Fruit fly (Drosophila melanogaster) whole organism, embryonic: Measurements from ENCODE around the gene CG16959.

Experiments used
- Atf-2 ChIP-seq: fragments of 200-800 bp; sonication (Bioruptor generic); optimal IDR thresholded peaks from 2 replicates; lab custom pipeline; 2016; ENCODE audit warnings: missing biosample characterization, missing genetic modification characterization
- B-H1 ChIP-seq: fragments of 200-800 bp; sonication (Bioruptor generic); IDR thresholded peaks from 3 replicates; pipeline ENCODE4 v1.3.6; 2022; ENCODE audit warnings: missing biosample characterization, missing genetic modification characterization
- Blimp-1 ChIP-seq: fragments of 200-800 bp; sonication (Bioruptor generic); optimal IDR thresholded peaks from 3 replicates; lab custom pipeline; 2018; ENCODE audit warnings: missing biosample characterization, missing genetic modification characterization, mild to moderate bottlenecking, moderate library complexity, missing genetic modification reagents
- C15 ChIP-seq: fragments of 200-800 bp; sonication (Bioruptor generic); IDR thresholded peaks from 3 replicates; pipeline ENCODE4 v1.3.6; 2022; ENCODE audit warnings: missing biosample characterization, missing genetic modification characterization
- CG11560 ChIP-seq: fragments of 200-800 bp; sonication (Bioruptor generic); IDR thresholded peaks from 3 replicates; pipeline ENCODE4 v1.3.6; 2022; ENCODE audit warnings: missing biosample characterization, missing genetic modification characterization
- CG11696 ChIP-seq: fragments of 200-800 bp; sonication (Bioruptor generic); IDR thresholded peaks from 2 replicates; pipeline ENCODE4 v1.3.6; 2022; ENCODE audit warnings: missing biosample characterization, missing genetic modification characterization
- CG12744 ChIP-seq: fragments of 200-800 bp; sonication (Bioruptor generic); optimal IDR thresholded peaks from 2 replicates; lab custom pipeline; 2016; ENCODE audit warnings: missing biosample characterization, missing genetic modification characterization
- CG13624 ChIP-seq: fragments of 200-800 bp; sonication (Bioruptor generic); optimal IDR thresholded peaks from 2 replicates; lab custom pipeline; 2016; ENCODE audit warnings: missing biosample characterization, missing genetic modification characterization
- CG14441 ChIP-seq: fragments of 200-800 bp; sonication (Bioruptor generic); IDR thresholded peaks from 2 replicates; pipeline ENCODE4 v1.3.6; 2022; ENCODE audit warnings: missing biosample characterization, missing genetic modification characterization
- CG14710 ChIP-seq: fragments of 200-800 bp; sonication (Bioruptor generic); optimal IDR thresholded peaks from 3 replicates; lab custom pipeline; 2019; ENCODE audit warnings: missing biosample characterization, mild to moderate bottlenecking, missing genetic modification characterization, moderate library complexity
- CG1647 ChIP-seq: fragments of 200-800 bp; sonication (Bioruptor generic); optimal IDR thresholded peaks from 3 replicates; lab custom pipeline; 2016; ENCODE audit warnings: missing biosample characterization, missing genetic modification characterization
- CG18262 ChIP-seq: fragments of 200-800 bp; optimal IDR thresholded peaks from 3 replicates; lab custom pipeline; 2019; ENCODE audit warnings: missing biosample characterization, mild to moderate bottlenecking, missing genetic modification characterization, moderate library complexity
- CG18764 ChIP-seq: fragments of 200-800 bp; sonication (Bioruptor generic); optimal IDR thresholded peaks from 3 replicates; lab custom pipeline; 2016; ENCODE audit warnings: missing biosample characterization, missing genetic modification characterization
- CG2199 ChIP-seq: fragments of 200-800 bp; sonication (Bioruptor generic); IDR thresholded peaks from 3 replicates; pipeline ENCODE4 v1.3.6; 2022; ENCODE audit warnings: missing biosample characterization, missing genetic modification characterization
- CG2678 ChIP-seq: fragments of 200-800 bp; sonication (Bioruptor generic); optimal IDR thresholded peaks from 3 replicates; lab custom pipeline; 2019; ENCODE audit warnings: missing biosample characterization, mild to moderate bottlenecking, missing genetic modification characterization, moderate library complexity
- CG30403 ChIP-seq: fragments of 200-800 bp; sonication (Bioruptor generic); optimal IDR thresholded peaks from 3 replicates; lab custom pipeline; 2016; ENCODE audit warnings: missing biosample characterization, missing genetic modification characterization
- CG31365 ChIP-seq: fragments of 200-800 bp; sonication (Bioruptor generic); optimal IDR thresholded peaks from 2 replicates; lab custom pipeline; 2018; ENCODE audit warnings: missing biosample characterization, mild to moderate bottlenecking, missing genetic modification characterization
- CG3726 ChIP-seq: fragments of 200-800 bp; sonication (Bioruptor generic); IDR thresholded peaks from 3 replicates; pipeline ENCODE4, ENCODE4 v1.3.6; 2022; ENCODE audit warnings: missing biosample characterization, missing genetic modification characterization
- CG4404 ChIP-seq: fragments of 200-800 bp; sonication (Bioruptor generic); IDR thresholded peaks from 2 replicates; pipeline ENCODE4 v1.3.6; 2022; ENCODE audit warnings: missing biosample characterization, missing genetic modification characterization
- CG5953 ChIP-seq: fragments of 200-800 bp; sonication (Bioruptor generic); IDR thresholded peaks from 2 replicates; pipeline ENCODE4 v1.3.6; 2022; ENCODE audit warnings: missing biosample characterization, missing genetic modification characterization
- Dad ChIP-seq: fragments of 200-800 bp; sonication (Bioruptor generic); optimal IDR thresholded peaks from 3 replicates; lab custom pipeline; 2016; ENCODE audit warnings: missing biosample characterization, missing genetic modification characterization
- Deaf1 ChIP-seq: fragments of 200-800 bp; optimal IDR thresholded peaks from 3 replicates; lab custom pipeline; 2019; ENCODE audit warnings: missing biosample characterization, mild to moderate bottlenecking, missing genetic modification characterization, moderate library complexity
- Drgx ChIP-seq: fragments of 200-800 bp; sonication (Bioruptor generic); IDR thresholded peaks from 2 replicates; pipeline ENCODE4 v1.3.6; 2022; ENCODE audit warnings: missing biosample characterization, missing genetic modification characterization
- Fer1 ChIP-seq: fragments of 200-800 bp; sonication (Bioruptor generic); optimal IDR thresholded peaks from 2 replicates; lab custom pipeline; 2017; ENCODE audit warnings: missing biosample characterization, mild to moderate bottlenecking, missing genetic modification characterization
- HmgD ChIP-seq: fragments of 200-800 bp; sonication (Bioruptor generic); optimal IDR thresholded peaks from 3 replicates; lab custom pipeline; 2016; ENCODE audit warnings: missing biosample characterization, missing genetic modification characterization
- Hr78 ChIP-seq, 2 experiments: fragments of 200-800 bp in 1 of 2; fragments of >200 bp in 1 of 2; sonication (Bioruptor generic) in 1 of 2; optimal IDR thresholded peaks; 2 replicates each; lab custom pipeline; 2017 to 2019; ENCODE audit warnings: missing biosample characterization in 2 of 2, missing genetic modification characterization in 2 of 2, mild to moderate bottlenecking in 1 of 2, moderate library complexity in 1 of 2
- MTF-1 ChIP-seq: fragments of 200-800 bp; sonication (Bioruptor generic); optimal IDR thresholded peaks from 2 replicates; lab custom pipeline; 2018; ENCODE audit warnings: missing biosample characterization, mild to moderate bottlenecking, missing genetic modification characterization, borderline replicate concordance
- Nf-YC ChIP-seq: fragments of 200-800 bp; optimal IDR thresholded peaks from 3 replicates; lab custom pipeline; 2019; ENCODE audit warnings: missing biosample characterization, mild to moderate bottlenecking, missing genetic modification characterization, moderate library complexity
- Rx ChIP-seq: fragments of 200-800 bp; sonication (Bioruptor generic); IDR thresholded peaks from 2 replicates; pipeline ENCODE4 v1.3.6; 2022; ENCODE audit warnings: missing biosample characterization, missing genetic modification characterization
- Spps ChIP-seq: fragments of 200-800 bp; sonication (Bioruptor generic); optimal IDR thresholded peaks from 2 replicates; lab custom pipeline; 2018; ENCODE audit warnings: missing biosample characterization, mild to moderate bottlenecking, missing genetic modification characterization
- TFAM ChIP-seq: fragments of 200-800 bp; sonication (Bioruptor generic); optimal IDR thresholded peaks from 2 replicates; lab custom pipeline; 2017; ENCODE audit warnings: missing biosample characterization, missing genetic modification characterization, inconsistent platforms
- Vsx1 ChIP-seq: fragments of 200-800 bp; sonication (Bioruptor generic); optimal IDR thresholded peaks from 2 replicates; lab custom pipeline; 2017; ENCODE audit warnings: missing biosample characterization, mild to moderate bottlenecking, missing genetic modification characterization, missing genetic modification reagents
- ac ChIP-seq: fragments of 200-800 bp; sonication (Bioruptor generic); optimal IDR thresholded peaks from 3 replicates; lab custom pipeline; 2017; ENCODE audit warnings: missing biosample characterization, mild to moderate bottlenecking, missing genetic modification characterization
- bsh ChIP-seq, 2 experiments: fragments of 200-800 bp; sonication (Bioruptor generic); optimal IDR thresholded peaks; 2 replicates each; lab custom pipeline; 2017 to 2018; ENCODE audit warnings: mild to moderate bottlenecking in 2 of 2, missing biosample characterization in 2 of 2, missing genetic modification characterization in 2 of 2, moderate library complexity in 1 of 2
- cato ChIP-seq: fragments of 200-800 bp; sonication (Bioruptor generic); optimal IDR thresholded peaks from 2 replicates; lab custom pipeline; 2016; ENCODE audit warnings: missing biosample characterization, missing genetic modification characterization, borderline replicate concordance
- crol ChIP-seq: fragments of 200-800 bp; sonication (Bioruptor generic); IDR thresholded peaks from 2 replicates; pipeline ENCODE4 v1.3.6; 2022; ENCODE audit warnings: missing biosample characterization, missing genetic modification characterization
- dmrt11E ChIP-seq: fragments of 200-800 bp; sonication (Bioruptor generic); optimal IDR thresholded peaks from 3 replicates; lab custom pipeline; 2018; ENCODE audit warnings: missing biosample characterization, mild to moderate bottlenecking, missing genetic modification characterization, moderate library complexity
- grau ChIP-seq: fragments of 200-800 bp; optimal IDR thresholded peaks from 3 replicates; lab custom pipeline; 2019; ENCODE audit warnings: missing biosample characterization, mild to moderate bottlenecking, missing genetic modification characterization, moderate library complexity
- ham ChIP-seq: fragments of 200-800 bp; sonication (Bioruptor generic); IDR thresholded peaks from 2 replicates; pipeline ENCODE4 v1.3.6; 2022; ENCODE audit warnings: missing biosample characterization, missing genetic modification characterization
- ind ChIP-seq: fragments of 200-800 bp; sonication (Bioruptor generic); optimal IDR thresholded peaks from 3 replicates; lab custom pipeline; 2016; ENCODE audit warnings: missing biosample characterization, missing genetic modification characterization
- jigr1 ChIP-seq: fragments of 200-800 bp; sonication (Bioruptor generic); IDR thresholded peaks from 3 replicates; pipeline ENCODE4 v1.3.6; 2022; ENCODE audit warnings: missing biosample characterization, missing genetic modification characterization
- lmd ChIP-seq: fragments of 200-800 bp; sonication (Bioruptor generic); IDR thresholded peaks from 2 replicates; pipeline ENCODE4 v1.3.6; 2022; ENCODE audit warnings: missing biosample characterization, missing genetic modification characterization
- onecut ChIP-seq: fragments of 200-800 bp; sonication (Bioruptor generic); IDR thresholded peaks from 2 replicates; pipeline ENCODE4 v1.3.6; 2022; ENCODE audit warnings: missing biosample characterization, missing genetic modification characterization
- otp ChIP-seq: fragments of 200-800 bp; sonication (Bioruptor generic); IDR thresholded peaks from 3 replicates; pipeline ENCODE4, ENCODE4 v1.3.6; 2022; ENCODE audit warnings: missing biosample characterization, missing genetic modification characterization
- repo ChIP-seq: fragments of 200-800 bp; sonication (Bioruptor generic); optimal IDR thresholded peaks from 2 replicates; lab custom pipeline; 2016; ENCODE audit warnings: missing biosample characterization, missing genetic modification characterization
- run ChIP-seq: fragments of 200-800 bp; sonication (Bioruptor generic); optimal IDR thresholded peaks from 3 replicates; lab custom pipeline; 2018; ENCODE audit warnings: missing biosample characterization, mild to moderate bottlenecking, missing genetic modification characterization
- sisA ChIP-seq: fragments of 200-800 bp; sonication (Bioruptor generic); IDR thresholded peaks from 2 replicates; pipeline ENCODE4 v1.3.6; 2022; ENCODE audit warnings: missing biosample characterization, missing genetic modification characterization
- sug ChIP-seq: fragments of 200-800 bp; optimal IDR thresholded peaks from 2 replicates; lab custom pipeline; 2019; ENCODE audit warnings: missing biosample characterization, mild to moderate bottlenecking, missing genetic modification characterization, moderate library complexity
- vnd ChIP-seq: fragments of 200-800 bp; sonication (Bioruptor generic); IDR thresholded peaks from 3 replicates; pipeline ENCODE4 v1.3.6; 2022; ENCODE audit warnings: missing biosample characterization, missing genetic modification characterization; ENCODE audit not compliant: partially characterized antibody
- wek ChIP-seq: fragments of 200-800 bp; sonication (Bioruptor generic); optimal IDR thresholded peaks from 3 replicates; lab custom pipeline; 2018; ENCODE audit warnings: missing biosample characterization, mild to moderate bottlenecking, missing genetic modification characterization, moderate library complexity

Gene CG16959

dm6 chr3L:15171769-15172403, 46.8 kb upstream of the CG16959 start (continued):
- TF ChIP-seq Blimp-1 (GFP tag; lab: Kevin White, UChicago) (peak; percentile 53), Hr78 (GFP tag; optimal IDR thresholded peaks at IDR 0.05; lab: Kevin White, UChicago) (no peak), sug (peak; percentile 15), crol (GFP tag; lab: Robert Waterston, UW) (peak; percentile 66; the same call in 1 of the 2 replicates), wek (GFP tag; lab: Kevin White, UChicago) (no peak), onecut (GFP tag; lab: Robert Waterston, UW) (no peak), B-H1 (GFP tag; lab: Robert Waterston, UW) (no peak), bsh (GFP tag; optimal IDR thresholded peaks at IDR 0.05; lab: Kevin White, UChicago) (peak in 1 of 2 experiments; percentile 27), CG18262 (tag; lab: Kevin White, UChicago) (peak; percentile 9), CG18764 (GFP tag; lab: Kevin White, UChicago) (peak; percentile 17), run (tag; lab: Kevin White, UChicago) (no peak), Drgx (GFP tag; lab: Robert Waterston, UW) (peak; percentile 40; the same call in 1 of the 2 replicates), jigr1 (GFP tag; lab: Robert Waterston, UW) (no peak), Fer1 (peak; percentile 29), CG14710 (tag; lab: Kevin White, UChicago) (peak; percentile 47), ind (GFP tag; lab: Kevin White, UChicago) (peak; percentile 39), C15 (GFP tag; lab: Robert Waterston, UW) (no peak), repo (GFP tag; lab: Kevin White, UChicago) (peak; percentile 6), grau (tag; lab: Kevin White, UChicago) (peak; percentile 29), CG2199 (GFP tag; lab: Robert Waterston, UW) (0 out of 3 replicates have a peak, but pooled peaks have one; percentile 45), CG11560 (tag; lab: Robert Waterston, UW) (no peak), Vsx1 (GFP tag; lab: Kevin White, UChicago) (peak; percentile 17), Rx (GFP tag; lab: Robert Waterston, UW) (no peak), CG30403 (GFP tag; lab: Kevin White, UChicago) (peak; percentile 4), CG2678 (tag; lab: Kevin White, UChicago) (peak; percentile 10), ham (no peak), Spps (peak; percentile 31), HmgD (no peak), dmrt11E (peak; percentile 29), Nf-YC (tag; lab: Kevin White, UChicago) (peak; percentile 87)
- TF ChIP-seq, all 482 proteins: peak for 66

dm6 chr3L:15169795-15170194, 44.7 kb upstream of the CG16959 start:
- TF ChIP-seq Dad (GFP tag; lab: Kevin White, UChicago) = no peak
- TF ChIP-seq Deaf1 (tag; lab: Kevin White, UChicago) = no peak
- no peak for TF ChIP-seq CG31365 (tag; lab: Kevin White, UChicago)
- TF ChIP-seq otp (GFP tag; lab: Robert Waterston, UW) = 0 out of 3 replicates have a peak, but pooled peaks have one; percentile 11
- no peak for TF ChIP-seq CG3726 (GFP tag; lab: Robert Waterston, UW)
- TF ChIP-seq lmd = 0 out of 2 replicates have a peak, but pooled peaks have one; percentile 14
- TF ChIP-seq TFAM (GFP tag; lab: Kevin White, UChicago) = no peak
- TF ChIP-seq MTF-1 (GFP tag; lab: Kevin White, UChicago) = no peak
- TF ChIP-seq CG11696 (GFP tag; lab: Robert Waterston, UW) = no peak
- no peak for TF ChIP-seq CG5953
- TF ChIP-seq CG1647 (GFP tag; lab: Kevin White, UChicago) = no peak
- TF ChIP-seq CG13624 = no peak
- TF ChIP-seq vnd = no peak
- no peak for TF ChIP-seq CG12744 (GFP tag; lab: Kevin White, UChicago)
- TF ChIP-seq ac = no peak
- TF ChIP-seq sisA = no peak
- 0 out of 2 replicates have a peak, but pooled peaks have one; percentile 19 for TF ChIP-seq CG4404 (GFP tag; lab: Robert Waterston, UW)
- no peak for TF ChIP-seq Atf-2 (GFP tag; lab: Kevin White, UChicago)
- 0 out of 2 replicates have a peak, but pooled peaks have one; percentile 18 for TF ChIP-seq CG14441 (GFP tag; lab: Robert Waterston, UW)
- TF ChIP-seq cato (GFP tag; lab: Kevin White, UChicago) = no peak
- TF ChIP-seq Hr78 (GFP tag; optimal IDR thresholded peaks at IDR 0.05; lab: Kevin White, UChicago) = peak in 1 of 2 experiments; percentile 52
